Fruit fly (Drosophila melanogaster) Kc167 (cell line): ENCODE data around the gene Faa.

ENCODE experiments used
- Myc ChIP-seq: fragments of >200 bp; optimal IDR thresholded peaks from 2 replicates; lab custom pipeline; 2017; ENCODE audit warnings: missing external identifiers
- Sin3A ChIP-seq: fragments of >200 bp; optimal IDR thresholded peaks from 2 replicates; lab custom pipeline; 2018; ENCODE audit warnings: missing external identifiers
- psq ChIP-seq: fragments of >200 bp; optimal IDR thresholded peaks from 2 replicates; lab custom pipeline; 2017; ENCODE audit warnings: missing external identifiers

DNA sequence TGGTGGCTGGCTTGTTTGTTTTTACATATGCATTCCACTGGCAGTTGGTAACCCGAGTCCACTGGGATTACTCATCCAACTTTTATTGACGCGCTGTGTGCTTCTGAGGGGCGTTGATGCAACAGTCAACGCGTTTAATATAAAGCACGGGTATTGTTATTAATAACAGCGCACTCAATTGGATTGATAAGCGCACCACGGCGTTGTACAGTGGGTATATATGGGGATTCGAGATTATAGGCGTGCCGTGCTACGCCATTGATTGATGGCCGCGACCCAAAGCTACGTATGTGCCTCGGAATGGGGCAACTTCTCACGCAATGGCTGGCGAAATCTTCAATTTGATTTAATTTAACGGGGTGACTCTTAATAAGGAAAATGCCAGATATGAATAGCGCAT lies 33.4 kb upstream of the Faa start:
- TF ChIP-seq psq (no peak), Myc (lab: Kevin White, UChicago) (no peak), Sin3A (lab: Kevin White, UChicago) (no peak)
